Worm (Caenorhabditis elegans): ENCODE results near the gene Y43F8B.17.

The Y43F8B.17 gene

ce11 chrV:19518468-19519168 lies 34.1 kb downstream of the Y43F8B.17 start:
- TF ChIP-seq tab-1 (GFP tag; IDR thresholded peaks at IDR 0.05) (no peak), T22C8.4 (GFP tag; IDR thresholded peaks at IDR 0.05) (peak; percentile 68)

ce11 chrV:19519511-19519934 lies 35.0 kb downstream of the Y43F8B.17 start:
- TF ChIP-seq ztf-23 (GFP tag; IDR thresholded peaks at IDR 0.05) = no peak
- 0 out of 2 replicates have a peak, but pooled peaks have one; percentile 20 for TF ChIP-seq flt-1 (GFP tag; IDR thresholded peaks at IDR 0.05)

ce11 chrV:19520130-19520529 lies 35.6 kb downstream of the Y43F8B.17 start:
- TF ChIP-seq ztf-23 (GFP tag; IDR thresholded peaks at IDR 0.05) = no peak
- no peak for TF ChIP-seq flt-1 (GFP tag; IDR thresholded peaks at IDR 0.05)
- TF ChIP-seq med-1 (GFP tag; optimal IDR thresholded peaks at IDR 0.05; ENCODE audit: insufficient read depth) = no peak
- no peak for TF ChIP-seq klf-2 (GFP tag; conservative IDR thresholded peaks at IDR 0.05)
- no peak for TF ChIP-seq cog-1 (tag; optimal IDR thresholded peaks at IDR 0.05)
- TF ChIP-seq T22C8.4 (GFP tag; IDR thresholded peaks at IDR 0.05) = no peak
- no peak for TF ChIP-seq tab-1 (GFP tag; IDR thresholded peaks at IDR 0.05)
- no peak for TF ChIP-seq ztf-29 (GFP tag; IDR thresholded peaks at IDR 0.05)
- no peak for TF ChIP-seq ref-1 (GFP tag; conservative IDR thresholded peaks at IDR 0.05)

ce11 chrV:19520597-19521322 lies 36.2 kb downstream of the Y43F8B.17 start:
- TF ChIP-seq ref-1 (GFP tag; conservative IDR thresholded peaks at IDR 0.05) = no peak
- TF ChIP-seq cog-1 (tag; optimal IDR thresholded peaks at IDR 0.05) = no peak
- TF ChIP-seq tab-1 (GFP tag; IDR thresholded peaks at IDR 0.05) = no peak
- no peak for TF ChIP-seq flt-1 (GFP tag; IDR thresholded peaks at IDR 0.05)
- no peak for TF ChIP-seq T22C8.4 (GFP tag; IDR thresholded peaks at IDR 0.05)
- no peak for TF ChIP-seq ztf-29 (GFP tag; IDR thresholded peaks at IDR 0.05)
- TF ChIP-seq med-1 (GFP tag; optimal IDR thresholded peaks at IDR 0.05; ENCODE audit: insufficient read depth) = no peak
- TF ChIP-seq klf-2 (GFP tag; conservative IDR thresholded peaks at IDR 0.05) = no peak
- TF ChIP-seq ztf-23 (GFP tag; IDR thresholded peaks at IDR 0.05) = no peak

- 0 out of 2 replicates have a peak, but pooled peaks have one; percentile 50 for TF ChIP-seq tab-1 (GFP tag; IDR thresholded peaks at IDR 0.05)
- TF ChIP-seq cog-1 (tag; optimal IDR thresholded peaks at IDR 0.05) = no peak
These were observed 37.1 kb downstream of the Y43F8B.17 start for ce11 chrV:19521351-19522278.

ce11 chrV:19522551-19523137 lies 38.1 kb downstream of the Y43F8B.17 start:
- no peak for TF ChIP-seq med-1 (GFP tag; optimal IDR thresholded peaks at IDR 0.05; ENCODE audit: insufficient read depth)
- peak; percentile 63; the same call in 1 of the 2 replicates for TF ChIP-seq ztf-23 (GFP tag; IDR thresholded peaks at IDR 0.05)
- TF ChIP-seq cog-1 (tag; optimal IDR thresholded peaks at IDR 0.05) = peak; percentile 91
- peak; percentile 85 for TF ChIP-seq flt-1 (GFP tag; IDR thresholded peaks at IDR 0.05)
- 0 out of 2 replicates have a peak, but pooled peaks have one; percentile 68 for TF ChIP-seq tab-1 (GFP tag; IDR thresholded peaks at IDR 0.05)
- no peak for TF ChIP-seq ztf-29 (GFP tag; IDR thresholded peaks at IDR 0.05)
- peak; percentile 25; the same call in 1 of the 2 replicates for TF ChIP-seq T22C8.4 (GFP tag; IDR thresholded peaks at IDR 0.05)
- 0 out of 2 replicates have a peak, but pooled peaks have one; percentile 47 for TF ChIP-seq ref-1 (GFP tag; conservative IDR thresholded peaks at IDR 0.05)

ce11 chrV:19524569-19524968 lies 40.0 kb downstream of the Y43F8B.17 start:
- no peak for TF ChIP-seq cog-1 (tag; optimal IDR thresholded peaks at IDR 0.05)
- no peak for TF ChIP-seq ztf-23 (GFP tag; IDR thresholded peaks at IDR 0.05)
- no peak for TF ChIP-seq med-1 (GFP tag; optimal IDR thresholded peaks at IDR 0.05; ENCODE audit: insufficient read depth)
- TF ChIP-seq tab-1 (GFP tag; IDR thresholded peaks at IDR 0.05) = no peak
- TF ChIP-seq ref-1 (GFP tag; conservative IDR thresholded peaks at IDR 0.05) = no peak
- no peak for TF ChIP-seq T22C8.4 (GFP tag; IDR thresholded peaks at IDR 0.05)
- TF ChIP-seq flt-1 (GFP tag; IDR thresholded peaks at IDR 0.05) = no peak
- TF ChIP-seq ztf-29 (GFP tag; IDR thresholded peaks at IDR 0.05) = no peak
- no peak for TF ChIP-seq klf-2 (GFP tag; conservative IDR thresholded peaks at IDR 0.05)

- no peak for TF ChIP-seq med-1 (GFP tag; optimal IDR thresholded peaks at IDR 0.05; ENCODE audit: insufficient read depth)
- no peak for TF ChIP-seq flt-1 (GFP tag; IDR thresholded peaks at IDR 0.05)
- no peak for TF ChIP-seq tab-1 (GFP tag; IDR thresholded peaks at IDR 0.05)
- TF ChIP-seq ztf-23 (GFP tag; IDR thresholded peaks at IDR 0.05) = no peak
- TF ChIP-seq T22C8.4 (GFP tag; IDR thresholded peaks at IDR 0.05) = no peak
- TF ChIP-seq ztf-29 (GFP tag; IDR thresholded peaks at IDR 0.05) = no peak
- TF ChIP-seq cog-1 (tag; optimal IDR thresholded peaks at IDR 0.05) = no peak
- no peak for TF ChIP-seq klf-2 (GFP tag; conservative IDR thresholded peaks at IDR 0.05)
- TF ChIP-seq ref-1 (GFP tag; conservative IDR thresholded peaks at IDR 0.05) = no peak
These were observed 41.7 kb downstream of the Y43F8B.17 start for ce11 chrV:19526197-19526596.

ce11 chrV:19527565-19527964 lies 43.0 kb downstream of the Y43F8B.17 start:
- TF ChIP-seq ztf-23 (GFP tag; IDR thresholded peaks at IDR 0.05) (no peak), cog-1 (tag; optimal IDR thresholded peaks at IDR 0.05) (no peak), ztf-29 (GFP tag; IDR thresholded peaks at IDR 0.05) (no peak), T22C8.4 (GFP tag; IDR thresholded peaks at IDR 0.05) (no peak), ref-1 (GFP tag; conservative IDR thresholded peaks at IDR 0.05) (no peak)

Data from whole organism, midembryonic.